Worm (Caenorhabditis elegans): ENCODE results near the gene mec-1.

ce11 chrV:6971567-6971966 lies 15.2 kb downstream of the mec-1 start, which contains the start of gene srx-59:
- no peak for TF ChIP-seq ama-1 (optimal IDR thresholded peaks at IDR 0.05)
- TF ChIP-seq hmg-4 (GFP tag; optimal IDR thresholded peaks at IDR 0.05), result no peak

Measured in whole organism, early embryonic.